Worm (Caenorhabditis elegans) whole organism, young adult: ENCODE measurements around the gene C07G1.15.

Experiments used
- B0261.1 ChIP-seq: sonication (generic microtip); optimal IDR thresholded peaks from 2 replicates; lab custom pipeline; 2016; ENCODE audit warnings: mild to moderate bottlenecking, missing genetic modification characterization, moderate library complexity, missing compliant biosample characterization
- C17E4.6 ChIP-seq: fragments of 200-800 bp; sonication (Bioruptor generic); IDR thresholded peaks from 2 replicates; pipeline ENCODE4 v1.3.6; 2022; ENCODE audit warnings: missing genetic modification reagents, missing genetic modification characterization, missing compliant biosample characterization
- F23B12.7 ChIP-seq: sonication (generic microtip); optimal IDR thresholded peaks from 2 replicates; lab custom pipeline; 2017; ENCODE audit warnings: missing genetic modification characterization, mild to moderate bottlenecking, missing compliant biosample characterization, antibody characterized with exemption, moderate library complexity; ENCODE audit not compliant: insufficient read depth
- F37B4.10 ChIP-seq: fragments of 200-800 bp; sonication (Bioruptor generic); IDR thresholded peaks from 2 replicates; pipeline ENCODE4 v1.3.6; 2022; ENCODE audit warnings: missing genetic modification characterization, missing compliant biosample characterization
- F39B2.1 ChIP-seq: fragments of 200-800 bp; sonication (Bioruptor generic); IDR thresholded peaks from 2 replicates; pipeline ENCODE4 v1.3.6; 2022; ENCODE audit warnings: missing genetic modification reagents, missing genetic modification characterization, missing compliant biosample characterization
- F49E8.2 ChIP-seq: sonication (generic microtip); optimal IDR thresholded peaks from 3 replicates; lab custom pipeline; 2017; ENCODE audit warnings: missing genetic modification characterization, mild to moderate bottlenecking, missing compliant biosample characterization, antibody characterized with exemption, moderate library complexity; ENCODE audit not compliant: insufficient read depth
- F57A8.1 ChIP-seq: fragments of 200-800 bp; sonication (Bioruptor generic); optimal IDR thresholded peaks from 2 replicates; lab custom pipeline; 2018; ENCODE audit warnings: mild to moderate bottlenecking, missing genetic modification characterization, moderate library complexity, missing compliant biosample characterization
- F57C9.4 ChIP-seq: sonication (generic microtip); optimal IDR thresholded peaks from 2 replicates; lab custom pipeline; 2017; ENCODE audit warnings: mild to moderate bottlenecking, missing genetic modification characterization, missing compliant biosample characterization
- Y53G8AR.9 ChIP-seq: fragments of 200-800 bp; sonication (Bioruptor generic); conservative IDR thresholded peaks from 2 replicates; pipeline ENCODE4 v1.3.6; 2022; ENCODE audit warnings: missing genetic modification reagents, missing genetic modification characterization, missing compliant biosample characterization
- Y67H2A.10 ChIP-seq: fragments of 200-800 bp; sonication (Bioruptor generic); conservative IDR thresholded peaks from 2 replicates; pipeline ENCODE4 v1.3.6; 2022; ENCODE audit warnings: missing genetic modification reagents, missing genetic modification characterization, missing compliant biosample characterization
- Y79H2A.3 ChIP-seq: fragments of 200-800 bp; sonication (Bioruptor generic); conservative IDR thresholded peaks from 2 replicates; pipeline ENCODE4 v1.3.6; 2022; ENCODE audit warnings: missing genetic modification reagents, missing genetic modification characterization, missing compliant biosample characterization
- ama-1 ChIP-seq, 3 experiments: fragments of 150-350 bp in 1 of 3; sonication (generic microtip) in 2 of 3; optimal IDR thresholded peaks; 2 replicates each; lab custom pipeline; 2014 to 2018; ENCODE audit warnings: missing biosample characterization in 2 of 3, missing genetic modification characterization in 2 of 3, missing genetic modification reagents in 2 of 3
- attf-5 ChIP-seq: fragments of 200-800 bp; sonication (Bioruptor generic); optimal IDR thresholded peaks from 2 replicates; lab custom pipeline; 2018; ENCODE audit warnings: mild to moderate bottlenecking, missing genetic modification characterization, missing compliant biosample characterization
- cebp-2 ChIP-seq: fragments of 200-800 bp; sonication (Bioruptor generic); IDR thresholded peaks from 2 replicates; pipeline ENCODE4 v1.3.6; 2022; ENCODE audit warnings: missing genetic modification characterization, missing compliant biosample characterization
- ceh-100 ChIP-seq: fragments of 200-800 bp; sonication (Bioruptor generic); IDR thresholded peaks from 2 replicates; pipeline ENCODE4 v1.3.6; 2022; ENCODE audit warnings: missing genetic modification reagents, missing genetic modification characterization, missing compliant biosample characterization
- ceh-91 ChIP-seq: fragments of 200-800 bp; sonication (Bioruptor generic); IDR thresholded peaks from 2 replicates; pipeline ENCODE4 v1.3.6; 2022; ENCODE audit warnings: missing genetic modification reagents, missing genetic modification characterization, missing compliant biosample characterization
- dpl-1 ChIP-seq: fragments of 150-350 bp; optimal IDR thresholded peaks from 2 replicates; lab custom pipeline; 2014; ENCODE audit warnings: missing biosample characterization, missing genetic modification reagents, missing genetic modification characterization
- hlh-26 ChIP-seq: fragments of 200-800 bp; sonication (Bioruptor generic); conservative IDR thresholded peaks from 2 replicates; pipeline ENCODE4 v1.3.6; 2022; ENCODE audit warnings: missing genetic modification reagents, missing genetic modification characterization, missing compliant biosample characterization
- hmg-1.2 ChIP-seq: fragments of 200-800 bp; sonication (Bioruptor generic); IDR thresholded peaks from 2 replicates; pipeline ENCODE4 v1.3.6; 2022; ENCODE audit warnings: missing genetic modification reagents, missing genetic modification characterization, missing compliant biosample characterization
- let-607 ChIP-seq, 2 experiments: fragments of 200-800 bp in 1 of 2; sonication (Bioruptor generic) in 1 of 2; sonication (generic microtip) in 1 of 2; optimal IDR thresholded peaks; 2 replicates each; lab custom pipeline; 2016 to 2018; ENCODE audit warnings: mild to moderate bottlenecking in 2 of 2, missing compliant biosample characterization in 2 of 2, missing genetic modification characterization in 2 of 2, moderate library complexity in 2 of 2, missing genotype in 1 of 2
- lin-54 ChIP-seq: fragments of 200-800 bp; sonication (Bioruptor generic); optimal IDR thresholded peaks from 2 replicates; lab custom pipeline; 2018; ENCODE audit warnings: mild to moderate bottlenecking, missing genetic modification characterization, missing compliant biosample characterization
- lsl-1 ChIP-seq: fragments of 200-800 bp; sonication (Bioruptor generic); optimal IDR thresholded peaks from 2 replicates; lab custom pipeline; 2018; ENCODE audit warnings: mild to moderate bottlenecking, missing genetic modification characterization, moderate library complexity, missing compliant biosample characterization
- madf-3 ChIP-seq: fragments of 200-800 bp; sonication (Bioruptor generic); IDR thresholded peaks from 2 replicates; pipeline ENCODE4 v1.3.6; 2022; ENCODE audit warnings: missing genetic modification reagents, missing genetic modification characterization, missing compliant biosample characterization
- madf-6 ChIP-seq: fragments of 200-800 bp; sonication (Bioruptor generic); IDR thresholded peaks from 2 replicates; pipeline ENCODE4 v1.3.6; 2022; ENCODE audit warnings: missing genetic modification reagents, missing genetic modification characterization, missing compliant biosample characterization
- mel-28 ChIP-seq: sonication (generic microtip); optimal IDR thresholded peaks from 2 replicates; lab custom pipeline; 2016; ENCODE audit warnings: borderline replicate concordance, mild to moderate bottlenecking, missing genetic modification characterization, missing compliant biosample characterization
- mes-4 ChIP-seq: sonication (generic microtip); optimal IDR thresholded peaks from 2 replicates; lab custom pipeline; 2016; ENCODE audit warnings: missing genotype, missing genetic modification characterization, missing compliant biosample characterization
- nhr-80 ChIP-seq: sonication (generic microtip); optimal IDR thresholded peaks from 2 replicates; lab custom pipeline; 2016; ENCODE audit warnings: missing genetic modification characterization, missing compliant biosample characterization
- nhr-90 ChIP-seq: sonication (generic microtip); optimal IDR thresholded peaks from 2 replicates; lab custom pipeline; 2016; ENCODE audit warnings: missing genotype, mild to moderate bottlenecking, missing genetic modification characterization, missing compliant biosample characterization
- repo-1 ChIP-seq: sonication (generic microtip); optimal IDR thresholded peaks from 2 replicates; lab custom pipeline; 2017; ENCODE audit warnings: mild to moderate bottlenecking, missing genetic modification characterization, missing compliant biosample characterization
- snpc-1.1 ChIP-seq: sonication (generic microtip); optimal IDR thresholded peaks from 2 replicates; lab custom pipeline; 2017; ENCODE audit warnings: missing genetic modification characterization, mild to moderate bottlenecking, missing compliant biosample characterization, antibody characterized with exemption, moderate library complexity, missing genotype, missing genetic modification reagents; ENCODE audit not compliant: insufficient read depth
- unc-62 ChIP-seq: fragments of 150-350 bp; optimal IDR thresholded peaks from 2 replicates; lab custom pipeline; 2014; ENCODE audit warnings: missing biosample characterization, missing genetic modification reagents, missing genetic modification characterization
- zim-3 ChIP-seq: sonication (generic microtip); optimal IDR thresholded peaks from 2 replicates; lab custom pipeline; 2017; ENCODE audit warnings: mild to moderate bottlenecking, missing genetic modification characterization, moderate library complexity, missing compliant biosample characterization
- ztf-3 ChIP-seq: fragments of 200-800 bp; sonication (Bioruptor generic); optimal IDR thresholded peaks from 2 replicates; lab custom pipeline; 2018; ENCODE audit warnings: mild to moderate bottlenecking, missing genetic modification characterization, missing compliant biosample characterization
- ztf-6 ChIP-seq: fragments of 200-800 bp; sonication (Bioruptor generic); IDR thresholded peaks from 2 replicates; pipeline ENCODE4 v1.3.6; 2022; ENCODE audit warnings: missing genetic modification reagents, missing genetic modification characterization, missing compliant biosample characterization

Gene C07G1.15

ce11 chrIV:8136005-8136512, 33.7 kb upstream of the C07G1.15 start, which contains the start of the genes isp-1 and islo-1 (continued):
- TF ChIP-seq madf-6 (GFP tag; lab: Robert Waterston, UW) = 0 out of 2 replicates have a peak, but pooled peaks have one; percentile 19
- TF ChIP-seq, all 124 proteins: peak for 18

ce11 chrIV:8136548-8136947, 33.2 kb upstream of the C07G1.15 start:
- TF ChIP-seq ceh-91 (GFP tag; lab: Robert Waterston, UW) (no peak), zim-3 (no peak), ztf-3 (GFP tag; lab: Kevin White, UChicago) (no peak), lsl-1 (GFP tag; lab: Kevin White, UChicago) (no peak), lin-54 (GFP tag; lab: Kevin White, UChicago) (no peak), dpl-1 (GFP tag; lab: Kevin White, UChicago) (no peak), mel-28 (tag; lab: Kevin White, UChicago) (no peak), C17E4.6 (GFP tag; lab: Robert Waterston, UW) (no peak), F37B4.10 (GFP tag; lab: Robert Waterston, UW) (no peak), F57A8.1 (GFP tag; lab: Kevin White, UChicago) (no peak), ceh-100 (no peak), ama-1 (optimal IDR thresholded peaks at IDR 0.05; lab: Kevin White, UChicago) (no peak), ama-1 (GFP tag; optimal IDR thresholded peaks at IDR 0.05; lab: Kevin White, UChicago) (no peak), Y67H2A.10 (GFP tag; lab: Robert Waterston, UW) (no peak), hlh-26 (GFP tag; lab: Robert Waterston, UW) (no peak), F49E8.2 (tag; lab: Kevin White, UChicago) (no peak)

ce11 chrIV:8138984-8139383, 30.8 kb upstream of the C07G1.15 start, which contains the start of gene pmk-3:
TSS of gene pmk-3 (plus strand) at chrIV:8139219.
- peak; percentile 11 for TF ChIP-seq F23B12.7 (tag; lab: Kevin White, UChicago)
- peak; percentile 68 for TF ChIP-seq nhr-80 (tag; lab: Kevin White, UChicago)
- peak in 1 of 2 experiments; percentile 19 for TF ChIP-seq let-607 (tag; optimal IDR thresholded peaks at IDR 0.05; lab: Kevin White, UChicago)
- TF ChIP-seq cebp-2 (GFP tag; lab: Robert Waterston, UW) = no peak
- no peak for TF ChIP-seq ceh-100
- no peak for TF ChIP-seq B0261.1 (tag; lab: Kevin White, UChicago)
- TF ChIP-seq, all 124 proteins: peak for 3

- TF ChIP-seq repo-1 (tag; lab: Kevin White, UChicago) (no peak), F39B2.1 (GFP tag; lab: Robert Waterston, UW) (no peak), let-607 (tag; optimal IDR thresholded peaks at IDR 0.05; lab: Kevin White, UChicago) (no peak), unc-62 (GFP tag; lab: Kevin White, UChicago) (no peak), hlh-26 (GFP tag; lab: Robert Waterston, UW) (no peak), F57C9.4 (tag; lab: Kevin White, UChicago) (no peak), mes-4 (tag; lab: Kevin White, UChicago) (no peak), madf-3 (no peak), nhr-90 (tag; lab: Kevin White, UChicago) (no peak), attf-5 (GFP tag; lab: Kevin White, UChicago) (no peak), ztf-6 (GFP tag; lab: Robert Waterston, UW) (no peak), nhr-80 (tag; lab: Kevin White, UChicago) (peak; percentile 18), hmg-1.2 (peak; percentile 24; the same call in 1 of the 2 replicates), snpc-1.1 (no peak), Y79H2A.3 (GFP tag; lab: Robert Waterston, UW) (no peak), Y53G8AR.9 (no peak)
These were observed 26.8 kb upstream of the C07G1.15 start, which contains the start of gene pmk-2 for ce11 chrIV:8142735-8143550. TSS of gene pmk-2 (plus strand) at chrIV:8143500.
